Fruit fly (Drosophila melanogaster) whole organism, pupa: ENCODE measurements around the gene topi.

Source experiments
- CG13204 ChIP-seq: fragments of 200-800 bp; sonication (Bioruptor generic); optimal IDR thresholded peaks from 2 replicates; lab custom pipeline; 2018; ENCODE audit warnings: missing biosample characterization, mild to moderate bottlenecking, missing genetic modification characterization, moderate library complexity
- CG32121 ChIP-seq: fragments of 200-800 bp; sonication (Bioruptor generic); IDR thresholded peaks from 2 replicates; pipeline ENCODE4 v1.3.6; 2022; ENCODE audit warnings: missing biosample characterization, missing genetic modification characterization
- CG4496 ChIP-seq: fragments of 200-800 bp; sonication (Bioruptor generic); IDR thresholded peaks from 3 replicates; pipeline ENCODE4 v1.3.6; 2022; ENCODE audit warnings: missing biosample characterization, missing genetic modification characterization
- CG9948 ChIP-seq: fragments of 200-800 bp; sonication (Bioruptor generic); optimal IDR thresholded peaks from 2 replicates; lab custom pipeline; 2018; ENCODE audit warnings: missing biosample characterization, mild to moderate bottlenecking, missing genetic modification characterization, moderate library complexity
- Pif1A ChIP-seq: fragments of 200-800 bp; sonication (Bioruptor generic); optimal IDR thresholded peaks from 3 replicates; lab custom pipeline; 2016; ENCODE audit warnings: missing biosample characterization, missing genetic modification characterization
- gl ChIP-seq: fragments of 200-800 bp; sonication (Bioruptor generic); optimal IDR thresholded peaks from 2 replicates; lab custom pipeline; 2018; ENCODE audit warnings: missing biosample characterization, mild to moderate bottlenecking, missing genetic modification characterization
- rn ChIP-seq: fragments of 200-800 bp; sonication (Bioruptor generic); IDR thresholded peaks from 2 replicates; pipeline ENCODE4 v1.3.6; 2022; ENCODE audit warnings: missing biosample characterization, missing genetic modification characterization

DNA sequence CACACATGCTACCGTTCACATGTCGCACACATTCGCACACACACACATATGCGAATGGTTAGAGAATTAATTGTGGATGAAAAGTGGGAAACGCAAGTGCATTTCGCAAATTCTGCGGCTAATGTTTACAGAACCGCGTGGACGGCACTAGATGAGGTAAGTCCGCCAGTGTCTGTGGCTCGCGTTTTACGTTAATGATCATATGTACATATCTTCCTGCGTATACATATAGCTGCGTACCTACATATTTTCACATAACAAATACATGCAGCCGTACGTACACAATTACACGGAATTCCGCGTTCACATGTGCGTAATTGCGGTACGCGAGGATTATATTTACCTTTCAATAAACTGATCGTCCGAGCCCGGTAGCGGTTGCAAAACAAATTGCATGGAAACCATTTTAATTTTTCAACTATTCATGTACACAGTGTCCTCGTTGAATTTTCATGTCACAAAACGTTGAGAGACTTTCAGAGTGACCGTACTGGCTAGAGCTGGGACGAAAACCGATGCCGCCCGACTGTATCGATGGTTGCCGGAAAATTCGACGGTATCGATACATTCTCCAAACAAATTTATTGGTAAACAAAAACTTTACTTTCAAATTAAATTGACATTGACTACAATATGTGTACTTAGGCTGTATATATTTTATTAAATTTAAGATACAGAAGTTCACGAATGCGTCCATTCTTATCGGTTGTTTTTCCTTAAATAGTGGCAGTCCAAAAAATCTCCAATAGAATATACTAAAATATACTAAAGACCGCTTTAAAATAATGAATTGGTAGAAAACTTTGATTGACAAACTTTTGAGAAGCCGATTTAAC lies 49.6 kb upstream of the topi start, which contains the start of gene hyd:
- TF ChIP-seq Pif1A (GFP tag; lab: Kevin White, UChicago) (no peak), rn (GFP tag; lab: Robert Waterston, UW) (no peak), CG4496 (GFP tag; lab: Robert Waterston, UW) (no peak), CG13204 (GFP tag; lab: Kevin White, UChicago) (no peak), CG32121 (GFP tag; lab: Robert Waterston, UW) (no peak), gl (no peak), CG9948 (tag; lab: Kevin White, UChicago) (no peak)
